Fruit fly (Drosophila melanogaster): ENCODE results near the gene Dtg.

dm6 chr3R:12685290-12685689 is 37.4 kb downstream of the Dtg start:
- TF ChIP-seq kay (GFP tag; ENCODE audit: borderline replicate concordance) = no peak
- TF ChIP-seq toe (GFP tag; optimal IDR thresholded peaks at IDR 0.05) = no peak
- TF ChIP-seq CG7045 (GFP tag; optimal IDR thresholded peaks at IDR 0.05) = peak; percentile 20
- no peak for TF ChIP-seq CG33017 (tag; optimal IDR thresholded peaks at IDR 0.05)
- TF ChIP-seq CG5204 (GFP tag; optimal IDR thresholded peaks at IDR 0.05) = no peak
- peak; percentile 36 for TF ChIP-seq CG7101 (tag; optimal IDR thresholded peaks at IDR 0.05)
